Fruit fly (Drosophila melanogaster) whole organism, embryonic: Measurements from ENCODE around the gene CG15742.
A peak's percentile ranks its signal among the peaks of the same experiment; 100 is the strongest.

Experiments
- Bdp1 ChIP-seq: fragments of 200-800 bp; sonication (Bioruptor generic); optimal IDR thresholded peaks from 3 replicates; lab custom pipeline; 2016; ENCODE audit warnings: missing biosample characterization, missing genetic modification characterization
- Bgb ChIP-seq: fragments of 200-800 bp; sonication (Bioruptor generic); IDR thresholded peaks from 2 replicates; pipeline ENCODE4 v1.3.6; 2022; ENCODE audit warnings: missing biosample characterization, missing genetic modification characterization; ENCODE audit not compliant: partially characterized antibody
- CG10147 ChIP-seq: fragments of 200-800 bp; sonication (Bioruptor generic); optimal IDR thresholded peaks from 2 replicates; lab custom pipeline; 2019; ENCODE audit warnings: missing biosample characterization, mild to moderate bottlenecking, missing genetic modification characterization, moderate library complexity
- CG10979 ChIP-seq: fragments of 200-800 bp; sonication (Bioruptor generic); optimal IDR thresholded peaks from 2 replicates; lab custom pipeline; 2018; ENCODE audit warnings: missing biosample characterization, mild to moderate bottlenecking, missing genetic modification characterization, moderate library complexity
- CG13424 ChIP-seq: fragments of 200-800 bp; sonication (Bioruptor generic); optimal IDR thresholded peaks from 2 replicates; lab custom pipeline; 2019; ENCODE audit warnings: missing biosample characterization, mild to moderate bottlenecking, missing genetic modification characterization, moderate library complexity
- CG13775 ChIP-seq: fragments of 200-800 bp; sonication (Bioruptor generic); optimal IDR thresholded peaks from 3 replicates; lab custom pipeline; 2017; ENCODE audit warnings: missing biosample characterization, mild to moderate bottlenecking, missing genetic modification characterization
- CG14710 ChIP-seq: fragments of 200-800 bp; sonication (Bioruptor generic); optimal IDR thresholded peaks from 3 replicates; lab custom pipeline; 2019; ENCODE audit warnings: missing biosample characterization, mild to moderate bottlenecking, missing genetic modification characterization, moderate library complexity
- CG15269 ChIP-seq: fragments of 200-800 bp; sonication (Bioruptor generic); optimal IDR thresholded peaks from 2 replicates; lab custom pipeline; 2018; ENCODE audit warnings: missing biosample characterization, mild to moderate bottlenecking, missing genetic modification characterization, moderate library complexity
- CG17359 ChIP-seq: fragments of 200-800 bp; sonication (Bioruptor generic); optimal IDR thresholded peaks from 3 replicates; lab custom pipeline; 2018; ENCODE audit warnings: missing biosample characterization, mild to moderate bottlenecking, missing genetic modification characterization, moderate library complexity
- CG17361 ChIP-seq: fragments of 200-800 bp; sonication (Bioruptor generic); IDR thresholded peaks from 3 replicates; pipeline ENCODE4 v1.3.6; 2022; ENCODE audit warnings: missing biosample characterization, missing genetic modification characterization
- CG18599 ChIP-seq: fragments of 200-800 bp; sonication (Bioruptor generic); optimal IDR thresholded peaks from 3 replicates; lab custom pipeline; 2017; ENCODE audit warnings: missing biosample characterization, missing genetic modification characterization, mild to moderate bottlenecking, moderate library complexity, missing genetic modification reagents
- CG31441 ChIP-seq: fragments of 200-800 bp; sonication (Bioruptor generic); IDR thresholded peaks from 2 replicates; pipeline ENCODE4 v1.3.6; 2022; ENCODE audit warnings: missing biosample characterization, missing genetic modification characterization
- CG4360 ChIP-seq: fragments of 200-800 bp; sonication (Bioruptor generic); IDR thresholded peaks from 2 replicates; pipeline ENCODE4 v1.3.6; 2022; ENCODE audit warnings: missing biosample characterization, missing genetic modification characterization
- CG7556 ChIP-seq: fragments of 200-800 bp; sonication (Bioruptor generic); optimal IDR thresholded peaks from 2 replicates; lab custom pipeline; 2017; ENCODE audit warnings: missing biosample characterization, mild to moderate bottlenecking, missing genetic modification characterization
- CG7839 ChIP-seq: fragments of 200-800 bp; sonication (Bioruptor generic); optimal IDR thresholded peaks from 3 replicates; lab custom pipeline; 2018; ENCODE audit warnings: missing biosample characterization, mild to moderate bottlenecking, missing genetic modification characterization, moderate library complexity
- CG9609 ChIP-seq: fragments of 200-800 bp; sonication (Bioruptor generic); optimal IDR thresholded peaks from 3 replicates; lab custom pipeline; 2016; ENCODE audit warnings: missing biosample characterization, missing genetic modification characterization
- D ChIP-seq, 2 experiments: fragments of 200-800 bp in 1 of 2; fragments of >200 bp in 1 of 2; sonication (Bioruptor generic) in 1 of 2; optimal IDR thresholded peaks; 2 replicates in 1 of 2; 3 replicates in 1 of 2; lab custom pipeline; 2017; ENCODE audit warnings: mild to moderate bottlenecking in 1 of 2, missing biosample characterization in 1 of 2, missing genetic modification characterization in 1 of 2, missing genetic modification reagents in 1 of 2
- Dbx ChIP-seq: fragments of 200-800 bp; sonication (Bioruptor generic); IDR thresholded peaks from 3 replicates; pipeline ENCODE4 v1.3.6; 2022; ENCODE audit warnings: missing biosample characterization, missing genetic modification characterization
- Drgx ChIP-seq: fragments of 200-800 bp; sonication (Bioruptor generic); IDR thresholded peaks from 2 replicates; pipeline ENCODE4 v1.3.6; 2022; ENCODE audit warnings: missing biosample characterization, missing genetic modification characterization
- Fer1 ChIP-seq: fragments of 200-800 bp; sonication (Bioruptor generic); optimal IDR thresholded peaks from 2 replicates; lab custom pipeline; 2017; ENCODE audit warnings: missing biosample characterization, mild to moderate bottlenecking, missing genetic modification characterization
- Max ChIP-seq: fragments of 200-800 bp; sonication (Bioruptor generic); optimal IDR thresholded peaks from 2 replicates; lab custom pipeline; 2016; ENCODE audit warnings: missing biosample characterization, mild to moderate bottlenecking, missing genetic modification characterization
- Med ChIP-seq: fragments of 200-800 bp; sonication (Bioruptor generic); peaks from one replicate; lab custom pipeline; 2016; ENCODE audit warnings: missing biosample characterization, missing genetic modification characterization, mild to moderate bottlenecking, inconsistent platforms, moderate library complexity
- Oli ChIP-seq: fragments of 200-800 bp; sonication (Bioruptor generic); optimal IDR thresholded peaks from 2 replicates; lab custom pipeline; 2018; ENCODE audit warnings: missing biosample characterization, mild to moderate bottlenecking, missing genetic modification characterization, moderate library complexity
- PHDP ChIP-seq: fragments of 200-800 bp; sonication (Bioruptor generic); optimal IDR thresholded peaks from 3 replicates; lab custom pipeline; 2018; ENCODE audit warnings: missing biosample characterization, mild to moderate bottlenecking, missing genetic modification characterization, moderate library complexity
- Ptx1 ChIP-seq: fragments of 200-800 bp; sonication (Bioruptor generic); IDR thresholded peaks from 2 replicates; pipeline ENCODE4 v1.3.6; 2022; ENCODE audit warnings: missing biosample characterization, missing genetic modification characterization
- Six4 ChIP-seq: fragments of 200-800 bp; sonication (Bioruptor generic); optimal IDR thresholded peaks from 2 replicates; lab custom pipeline; 2016; ENCODE audit warnings: missing biosample characterization, missing genetic modification characterization
- Xrp1 ChIP-seq: fragments of 200-800 bp; sonication (Bioruptor generic); IDR thresholded peaks from 2 replicates; pipeline ENCODE4 v1.3.6; 2022; ENCODE audit warnings: missing biosample characterization, missing genetic modification characterization
- amos ChIP-seq: fragments of 200-800 bp; sonication (Bioruptor generic); IDR thresholded peaks from 2 replicates; pipeline ENCODE4 v1.3.6; 2022; ENCODE audit warnings: missing biosample characterization, missing genetic modification characterization; ENCODE audit not compliant: partially characterized antibody
- ash1 ChIP-seq: fragments of 200-800 bp; sonication (Bioruptor generic); optimal IDR thresholded peaks from 2 replicates; lab custom pipeline; 2018; ENCODE audit warnings: missing biosample characterization, mild to moderate bottlenecking, missing genetic modification characterization
- az2 ChIP-seq: fragments of 200-800 bp; sonication (Bioruptor generic); optimal IDR thresholded peaks from 3 replicates; lab custom pipeline; 2016; ENCODE audit warnings: missing biosample characterization, missing genetic modification characterization
- bsh ChIP-seq, 2 experiments: fragments of 200-800 bp; sonication (Bioruptor generic); optimal IDR thresholded peaks; 2 replicates each; lab custom pipeline; 2017 to 2018; ENCODE audit warnings: mild to moderate bottlenecking in 2 of 2, missing biosample characterization in 2 of 2, missing genetic modification characterization in 2 of 2, moderate library complexity in 1 of 2
- fd102C ChIP-seq: fragments of 200-800 bp; sonication (Bioruptor generic); optimal IDR thresholded peaks from 2 replicates; lab custom pipeline; 2018; ENCODE audit warnings: missing biosample characterization, mild to moderate bottlenecking, missing genetic modification characterization, moderate library complexity
- ftz-f1 ChIP-seq: fragments of 200-800 bp; sonication (Bioruptor generic); optimal IDR thresholded peaks from 2 replicates; lab custom pipeline; 2016; ENCODE audit warnings: missing biosample characterization, missing genetic modification characterization
- gem ChIP-seq: fragments of 200-800 bp; sonication (Bioruptor generic); optimal IDR thresholded peaks from 2 replicates; lab custom pipeline; 2019; ENCODE audit warnings: missing biosample characterization, mild to moderate bottlenecking, missing genetic modification characterization, moderate library complexity
- klu ChIP-seq: fragments of 200-800 bp; sonication (Bioruptor generic); IDR thresholded peaks from 2 replicates; pipeline ENCODE4 v1.3.6; 2022; ENCODE audit warnings: missing biosample characterization, missing genetic modification characterization
- lab ChIP-seq: fragments of 200-800 bp; sonication (Bioruptor generic); optimal IDR thresholded peaks from 3 replicates; lab custom pipeline; 2017; ENCODE audit warnings: missing biosample characterization, missing genetic modification characterization, mild to moderate bottlenecking, moderate library complexity, missing genetic modification reagents
- lola ChIP-seq, 3 experiments: fragments of >200 bp in 2 of 3; fragments of 200-800 bp in 1 of 3; sonication (Bioruptor generic) in 1 of 3; optimal IDR thresholded peaks; 2 replicates each; lab custom pipeline; 2017 to 2019; ENCODE audit warnings: missing biosample characterization in 3 of 3, missing genetic modification characterization in 3 of 3, mild to moderate bottlenecking in 1 of 3, moderate library complexity in 1 of 3
- nerfin-1 ChIP-seq: fragments of 200-800 bp; sonication (Bioruptor generic); optimal IDR thresholded peaks from 3 replicates; lab custom pipeline; 2019; ENCODE audit warnings: missing biosample characterization, mild to moderate bottlenecking, missing genetic modification characterization, moderate library complexity
- nmo ChIP-seq: fragments of 200-800 bp; sonication (Bioruptor generic); optimal IDR thresholded peaks from 2 replicates; lab custom pipeline; 2018; ENCODE audit warnings: missing biosample characterization, mild to moderate bottlenecking, missing genetic modification characterization, moderate library complexity
- phol ChIP-seq: fragments of 200-800 bp; sonication (Bioruptor generic); optimal IDR thresholded peaks from 3 replicates; lab custom pipeline; 2018; ENCODE audit warnings: missing biosample characterization, mild to moderate bottlenecking, missing genetic modification characterization, moderate library complexity
- pnt ChIP-seq: fragments of 200-800 bp; sonication (Bioruptor generic); optimal IDR thresholded peaks from 3 replicates; lab custom pipeline; 2016; ENCODE audit warnings: missing biosample characterization, missing genetic modification characterization
- prd ChIP-seq, 3 experiments: fragments of >200 bp in 2 of 3; fragments of 200-800 bp in 1 of 3; sonication (Bioruptor generic) in 1 of 3; optimal IDR thresholded peaks in 2 of 3; IDR thresholded peaks in 1 of 3; 2 replicates in 2 of 3; 3 replicates in 1 of 3; pipeline versions ENCODE4 v1.3.6 to Lab custom; 2017 to 2022; ENCODE audit warnings: missing biosample characterization in 1 of 3, missing genetic modification characterization in 1 of 3
- row ChIP-seq: fragments of 200-800 bp; sonication (Bioruptor generic); IDR thresholded peaks from 3 replicates; pipeline ENCODE4 v1.3.6; 2022; ENCODE audit warnings: missing biosample characterization, missing genetic modification characterization
- sc ChIP-seq, 3 experiments: fragments of >200 bp in 2 of 3; fragments of 200-800 bp in 1 of 3; sonication (Bioruptor generic) in 1 of 3; optimal IDR thresholded peaks; 2 replicates in 2 of 3; 3 replicates in 1 of 3; lab custom pipeline; 2017; ENCODE audit warnings: mild to moderate bottlenecking in 1 of 3, missing biosample characterization in 1 of 3, missing genetic modification characterization in 1 of 3, missing genetic modification reagents in 1 of 3
- sens ChIP-seq: fragments of 200-800 bp; sonication (Bioruptor generic); peaks from one replicate; lab custom pipeline; 2016; ENCODE audit warnings: missing biosample characterization, missing genetic modification characterization
- unpg ChIP-seq: fragments of 200-800 bp; sonication (Bioruptor generic); optimal IDR thresholded peaks from 3 replicates; lab custom pipeline; 2018; ENCODE audit warnings: missing biosample characterization, mild to moderate bottlenecking, missing genetic modification characterization, moderate library complexity
- zfh1 ChIP-seq: fragments of 200-800 bp; sonication (Bioruptor generic); IDR thresholded peaks from 3 replicates; pipeline ENCODE4 v1.3.6; 2022; ENCODE audit warnings: missing biosample characterization, missing genetic modification characterization

Gene CG15742

dm6 chrX:13226478-13226877 lies 31.8 kb downstream of the CG15742 start (continued):
- peak; percentile 6 for TF ChIP-seq nerfin-1 (tag; lab: Kevin White, UChicago)
- TF ChIP-seq CG18599 (GFP tag; lab: Kevin White, UChicago): peak; percentile 10
- TF ChIP-seq CG10979 (tag; lab: Kevin White, UChicago): peak; percentile 59
- TF ChIP-seq PHDP: peak; percentile 14
- TF ChIP-seq ash1 (GFP tag; lab: Kevin White, UChicago): no peak
- peak; percentile 6 for TF ChIP-seq Six4 (GFP tag; lab: Kevin White, UChicago)
- TF ChIP-seq row (GFP tag; lab: Robert Waterston, UW): peak; percentile 34; the same call in 1 of the 3 replicates
- no peak for TF ChIP-seq fd102C (GFP tag; lab: Kevin White, UChicago)
- TF ChIP-seq Med (GFP tag; lab: Kevin White, UChicago): peak; percentile 4
- TF ChIP-seq CG15269 (tag; lab: Kevin White, UChicago): peak; percentile 23
- no peak for TF ChIP-seq Dbx (GFP tag; lab: Robert Waterston, UW)
- peak; percentile 55; the same call in 1 of the 2 replicates for TF ChIP-seq Drgx (GFP tag; lab: Robert Waterston, UW)
- TF ChIP-seq unpg (GFP tag; lab: Kevin White, UChicago): peak; percentile 53
- no peak for TF ChIP-seq ftz-f1 (GFP tag; lab: Kevin White, UChicago)
- TF ChIP-seq bsh (GFP tag; optimal IDR thresholded peaks at IDR 0.05; lab: Kevin White, UChicago): peak in 1 of 2 experiments; percentile 60
- TF ChIP-seq Bdp1 (GFP tag; lab: Kevin White, UChicago): no peak
- peak in 1 of 3 experiments; percentile 16 for TF ChIP-seq lola (GFP tag; optimal IDR thresholded peaks at IDR 0.05; lab: Kevin White, UChicago)
- TF ChIP-seq CG17361: peak; percentile 77; the same call in 2 of the 3 replicates
- TF ChIP-seq CG9609 (GFP tag; lab: Kevin White, UChicago): no peak
- TF ChIP-seq D (optimal IDR thresholded peaks at IDR 0.05; lab: Kevin White, UChicago): no peak
- peak; percentile 23 for TF ChIP-seq D (GFP tag; optimal IDR thresholded peaks at IDR 0.05; lab: Kevin White, UChicago)
- TF ChIP-seq CG10147 (GFP tag; lab: Kevin White, UChicago): no peak
- TF ChIP-seq CG13775 (GFP tag; lab: Kevin White, UChicago): peak; percentile 13
- 0 out of 3 replicates have a peak, but pooled peaks have one; percentile 8 for TF ChIP-seq zfh1
- peak; percentile 18 for TF ChIP-seq lab
- no peak for TF ChIP-seq Bgb (GFP tag; lab: Robert Waterston, UW)
- TF ChIP-seq CG31441: peak; percentile 67
- peak; percentile 70 for TF ChIP-seq gem (tag; lab: Kevin White, UChicago)
- TF ChIP-seq CG17359 (tag; lab: Kevin White, UChicago): peak; percentile 64
- TF ChIP-seq az2 (GFP tag; lab: Kevin White, UChicago): peak; percentile 11
- TF ChIP-seq pnt: no peak
- TF ChIP-seq CG7556 (GFP tag; lab: Kevin White, UChicago): peak; percentile 38
- peak; percentile 56 for TF ChIP-seq Oli (tag; lab: Kevin White, UChicago)
- peak; percentile 41 for TF ChIP-seq CG7839 (tag; lab: Kevin White, UChicago)
- no peak for TF ChIP-seq CG4360 (GFP tag; lab: Robert Waterston, UW)
- peak; percentile 63 for TF ChIP-seq phol
- TF ChIP-seq Xrp1 (GFP tag; lab: Robert Waterston, UW): peak; percentile 22; the same call in 1 of the 2 replicates
- TF ChIP-seq Ptx1 (GFP tag; lab: Robert Waterston, UW): 0 out of 2 replicates have a peak, but pooled peaks have one; percentile 28
- TF ChIP-seq prd (optimal IDR thresholded peaks at IDR 0.05; lab: Kevin White, UChicago): no peak
- TF ChIP-seq prd (GFP tag; IDR thresholded peaks at IDR 0.05; lab: Robert Waterston, UW): peak; percentile 35; the same call in 1 of the 3 replicates
- peak; percentile 29 for TF ChIP-seq Fer1 (GFP tag; lab: Kevin White, UChicago)
- TF ChIP-seq klu: no peak
- TF ChIP-seq sens (GFP tag; lab: Kevin White, UChicago): peak; percentile 83
- TF ChIP-seq Max (GFP tag; lab: Kevin White, UChicago): no peak
- TF ChIP-seq CG14710: peak; percentile 42
- TF ChIP-seq nmo (GFP tag; lab: Kevin White, UChicago): peak; percentile 50
- TF ChIP-seq sc (optimal IDR thresholded peaks at IDR 0.05; lab: Kevin White, UChicago): no peak
- peak; percentile 20 for TF ChIP-seq sc (GFP tag; optimal IDR thresholded peaks at IDR 0.05; lab: Kevin White, UChicago)
- peak; percentile 46 for TF ChIP-seq CG13424 (tag; lab: Kevin White, UChicago)
- no peak for TF ChIP-seq amos (GFP tag; lab: Robert Waterston, UW)
